Worm (Caenorhabditis elegans): ENCODE data around the gene F53C11.5.

ce11 chrV:13837173-13837572 is 49.8 kb downstream of the F53C11.5 start, which contains the start of gene srx-128:
- TF ChIP-seq ceh-82 (tag; optimal IDR thresholded peaks at IDR 0.05) (no peak), egl-27 (tag; optimal IDR thresholded peaks at IDR 0.05) (no peak), snpc-4 (tag; optimal IDR thresholded peaks at IDR 0.05) (no peak), spr-3 (GFP tag; optimal IDR thresholded peaks at IDR 0.05) (no peak), nhr-10 (tag; optimal IDR thresholded peaks at IDR 0.05) (no peak), pha-4 (GFP tag; IDR thresholded peaks at IDR 0.05) (no peak), pha-4 (tag; optimal IDR thresholded peaks at IDR 0.05) (no peak), lsy-2 (tag; optimal IDR thresholded peaks at IDR 0.05) (no peak), D1046.2 (GFP tag; IDR thresholded peaks at IDR 0.05) (no peak), T20F7.1 (GFP tag; optimal IDR thresholded peaks at IDR 0.05) (no peak), tra-1 (GFP tag; IDR thresholded peaks at IDR 0.05) (no peak), lin-38 (GFP tag; IDR thresholded peaks at IDR 0.05) (no peak)
